Worm (Caenorhabditis elegans) whole organism, mixed stage, embryonic: Measurements from ENCODE around the gene T01E8.1.

Experiments
- M03D4.4 ChIP-seq: sonication (generic microtip); optimal IDR thresholded peaks from 2 replicates; lab custom pipeline; 2017; ENCODE audit warnings: mild to moderate bottlenecking, missing genetic modification characterization, missing compliant biosample characterization
- bed-3 ChIP-seq: fragments of 200-800 bp; sonication (Bioruptor generic); optimal IDR thresholded peaks from 3 replicates; lab custom pipeline; 2018; ENCODE audit warnings: mild to moderate bottlenecking, missing genetic modification characterization, moderate library complexity, missing compliant biosample characterization
- blmp-1 ChIP-seq: fragments of 150-350 bp; optimal IDR thresholded peaks from 2 replicates; lab custom pipeline; 2014; ENCODE audit warnings: missing biosample characterization, missing genetic modification characterization
- ceh-39 ChIP-seq: fragments of 150-350 bp; optimal IDR thresholded peaks from 2 replicates; lab custom pipeline; 2014; ENCODE audit warnings: missing biosample characterization, missing genetic modification characterization
- ceh-43 ChIP-seq: fragments of 200-800 bp; sonication (Bioruptor generic); optimal IDR thresholded peaks from 2 replicates; lab custom pipeline; 2018; ENCODE audit warnings: mild to moderate bottlenecking, missing genetic modification characterization, moderate library complexity, missing compliant biosample characterization
- ceh-83 ChIP-seq: fragments of 200-800 bp; sonication (Bioruptor generic); optimal IDR thresholded peaks from 2 replicates; lab custom pipeline; 2018; ENCODE audit warnings: mild to moderate bottlenecking, missing genetic modification characterization, missing compliant biosample characterization
- ces-1 ChIP-seq: fragments of 150-350 bp; optimal IDR thresholded peaks from 2 replicates; lab custom pipeline; 2014; ENCODE audit warnings: missing biosample characterization, missing genetic modification reagents, missing genetic modification characterization
- cnd-1 ChIP-seq: fragments of 200-800 bp; sonication (Bioruptor generic); optimal IDR thresholded peaks from 2 replicates; lab custom pipeline; 2018; ENCODE audit warnings: mild to moderate bottlenecking, missing genetic modification characterization, missing compliant biosample characterization
- drap-1 ChIP-seq: fragments of 200-800 bp; sonication (Bioruptor generic); optimal IDR thresholded peaks from 3 replicates; lab custom pipeline; 2018; ENCODE audit warnings: mild to moderate bottlenecking, missing genetic modification characterization, missing compliant biosample characterization
- elt-1 ChIP-seq: sonication (generic microtip); optimal IDR thresholded peaks from 2 replicates; lab custom pipeline; 2017; ENCODE audit warnings: missing genetic modification characterization, mild to moderate bottlenecking, missing compliant biosample characterization, antibody characterized with exemption, moderate library complexity, borderline replicate concordance; ENCODE audit not compliant: insufficient read depth
- elt-3 ChIP-seq: fragments of 150-350 bp; optimal IDR thresholded peaks from 2 replicates; lab custom pipeline; 2014; ENCODE audit warnings: missing biosample characterization, missing genetic modification characterization
- flh-1 ChIP-seq: fragments of 200-800 bp; sonication (Bioruptor generic); optimal IDR thresholded peaks from 2 replicates; lab custom pipeline; 2018; ENCODE audit warnings: mild to moderate bottlenecking, missing genetic modification characterization, moderate library complexity, missing compliant biosample characterization
- ham-2 ChIP-seq: fragments of 200-800 bp; sonication (Bioruptor generic); optimal IDR thresholded peaks from 2 replicates; lab custom pipeline; 2018; ENCODE audit warnings: mild to moderate bottlenecking, missing genetic modification characterization, missing compliant biosample characterization
- hlh-1 ChIP-seq: fragments of 150-350 bp; optimal IDR thresholded peaks from 2 replicates; lab custom pipeline; 2014; ENCODE audit warnings: missing biosample characterization, missing genetic modification reagents, missing genetic modification characterization
- lin-13 ChIP-seq: fragments of 150-350 bp; optimal IDR thresholded peaks from 2 replicates; lab custom pipeline; 2014; ENCODE audit warnings: missing biosample characterization, missing genetic modification characterization
- lin-32 ChIP-seq: fragments of 200-800 bp; sonication (Bioruptor generic); optimal IDR thresholded peaks from 2 replicates; lab custom pipeline; 2018; ENCODE audit warnings: mild to moderate bottlenecking, missing genetic modification characterization, missing compliant biosample characterization
- lsy-2 ChIP-seq: fragments of 150-350 bp; optimal IDR thresholded peaks from 2 replicates; lab custom pipeline; 2014; ENCODE audit warnings: missing biosample characterization, missing genetic modification characterization
- mab-5 ChIP-seq: fragments of 150-350 bp; optimal IDR thresholded peaks from 2 replicates; lab custom pipeline; 2014; ENCODE audit warnings: missing biosample characterization, missing genetic modification characterization
- mep-1 ChIP-seq: fragments of 150-350 bp; optimal IDR thresholded peaks from 2 replicates; lab custom pipeline; 2017; ENCODE audit warnings: missing biosample characterization, missing genetic modification reagents, missing genetic modification characterization, inconsistent platforms
- mls-2 ChIP-seq: sonication (generic microtip); optimal IDR thresholded peaks from 2 replicates; lab custom pipeline; 2016; ENCODE audit warnings: mild to moderate bottlenecking, missing genetic modification characterization, moderate library complexity, missing compliant biosample characterization
- nhr-12 ChIP-seq: fragments of 150-350 bp; optimal IDR thresholded peaks from 2 replicates; lab custom pipeline; 2014; ENCODE audit warnings: missing biosample characterization, missing genetic modification characterization
- nhr-237 ChIP-seq: fragments of 150-350 bp; optimal IDR thresholded peaks from 2 replicates; lab custom pipeline; 2014; ENCODE audit warnings: missing biosample characterization, missing genetic modification characterization
- nhr-28 ChIP-seq: fragments of 150-350 bp; optimal IDR thresholded peaks from 2 replicates; lab custom pipeline; 2014; ENCODE audit warnings: missing biosample characterization, missing genetic modification characterization
- nhr-76 ChIP-seq: sonication (generic microtip); optimal IDR thresholded peaks from 2 replicates; lab custom pipeline; 2017; ENCODE audit warnings: missing biosample characterization, missing genetic modification characterization
- pha-4 ChIP-seq: fragments of 150-350 bp; optimal IDR thresholded peaks from 2 replicates; lab custom pipeline; 2018; ENCODE audit warnings: missing biosample characterization, missing genetic modification reagents, missing genetic modification characterization
- sem-2 ChIP-seq: fragments of 200-800 bp; sonication (Bioruptor generic); optimal IDR thresholded peaks from 2 replicates; lab custom pipeline; 2018; ENCODE audit warnings: mild to moderate bottlenecking, missing genetic modification characterization, missing compliant biosample characterization
- sptf-1 ChIP-seq: sonication (generic microtip); optimal IDR thresholded peaks from 2 replicates; lab custom pipeline; 2017; ENCODE audit warnings: mild to moderate bottlenecking, missing genetic modification characterization, moderate library complexity, missing compliant biosample characterization
- tbx-8 ChIP-seq: fragments of 200-800 bp; sonication (Bioruptor generic); optimal IDR thresholded peaks from 2 replicates; lab custom pipeline; 2018; ENCODE audit warnings: mild to moderate bottlenecking, missing genetic modification characterization, moderate library complexity, missing compliant biosample characterization
- unc-120 ChIP-seq: sonication (generic microtip); optimal IDR thresholded peaks from 2 replicates; lab custom pipeline; 2017; ENCODE audit warnings: missing genetic modification characterization, missing compliant biosample characterization; ENCODE audit not compliant: poor library complexity, severe bottlenecking
- unc-39 ChIP-seq: fragments of 150-350 bp; optimal IDR thresholded peaks from 2 replicates; lab custom pipeline; 2014; ENCODE audit warnings: missing biosample characterization, missing genetic modification characterization
- unc-62 ChIP-seq: fragments of 150-350 bp; optimal IDR thresholded peaks from 2 replicates; lab custom pipeline; 2014; ENCODE audit warnings: missing biosample characterization, missing genetic modification reagents, missing genetic modification characterization
- zip-8 ChIP-seq: fragments of 150-350 bp; optimal IDR thresholded peaks from 2 replicates; lab custom pipeline; 2014; ENCODE audit warnings: missing biosample characterization, missing genetic modification characterization
- ztf-11 ChIP-seq: fragments of 150-350 bp; optimal IDR thresholded peaks from 2 replicates; lab custom pipeline; 2014; ENCODE audit warnings: missing biosample characterization, missing genetic modification characterization

Gene T01E8.1

DNA sequence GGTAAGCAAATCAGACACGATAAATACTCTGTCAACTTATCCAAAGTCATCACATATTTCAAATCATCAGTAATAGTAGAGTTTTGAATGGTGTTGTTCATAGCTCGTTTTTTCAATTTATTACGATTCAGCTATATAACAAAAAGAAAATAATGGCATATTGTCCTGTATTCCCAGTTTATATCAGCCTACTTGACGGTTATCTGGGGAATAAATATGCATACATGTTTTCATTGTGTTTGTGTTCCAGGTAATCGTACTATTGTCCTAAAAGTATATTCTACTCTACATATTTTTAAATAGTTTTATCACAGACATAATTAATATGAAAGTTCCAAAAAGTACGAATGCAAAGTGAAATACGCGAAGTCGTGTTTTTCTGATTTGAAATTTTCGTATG lies 18.7 kb upstream of the T01E8.1 start, which contains the start of gene srd-2:
Gene srd-2 (minus strand): TSS at position 101 of the 400 bp plus-strand sequence.
- TF ChIP-seq hlh-1 (tag; lab: Kevin White, UChicago): no peak
- no peak for TF ChIP-seq ceh-39
- no peak for TF ChIP-seq unc-39
- TF ChIP-seq unc-120 (tag; lab: Kevin White, UChicago): no peak
- no peak for TF ChIP-seq nhr-76 (tag; lab: Kevin White, UChicago)
- no peak for TF ChIP-seq mab-5
- TF ChIP-seq ceh-43 (GFP tag; lab: Kevin White, UChicago): no peak
- TF ChIP-seq elt-1 (tag; lab: Kevin White, UChicago): no peak
- no peak for TF ChIP-seq bed-3 (GFP tag; lab: Kevin White, UChicago)
- TF ChIP-seq nhr-28: no peak
- no peak for TF ChIP-seq mep-1
- TF ChIP-seq sem-2 (GFP tag; lab: Kevin White, UChicago): no peak
- no peak for TF ChIP-seq nhr-12 (tag; lab: Kevin White, UChicago)

ce11 chrII:10189369-10189768 lies 17.2 kb upstream of the T01E8.1 start, which contains the start of gene cdc-25.4:
cdc-25.4 (minus strand) TSS chrII:10189469.
- TF ChIP-seq nhr-28 (no peak), mep-1 (no peak), ces-1 (GFP tag; lab: Kevin White, UChicago) (no peak), unc-62 (GFP tag; lab: Kevin White, UChicago) (no peak), nhr-12 (tag; lab: Kevin White, UChicago) (no peak), M03D4.4 (tag; lab: Kevin White, UChicago) (no peak), sptf-1 (tag; lab: Kevin White, UChicago) (no peak), pha-4 (tag; lab: Kevin White, UChicago) (no peak), nhr-237 (tag; lab: Kevin White, UChicago) (no peak)

DNA sequence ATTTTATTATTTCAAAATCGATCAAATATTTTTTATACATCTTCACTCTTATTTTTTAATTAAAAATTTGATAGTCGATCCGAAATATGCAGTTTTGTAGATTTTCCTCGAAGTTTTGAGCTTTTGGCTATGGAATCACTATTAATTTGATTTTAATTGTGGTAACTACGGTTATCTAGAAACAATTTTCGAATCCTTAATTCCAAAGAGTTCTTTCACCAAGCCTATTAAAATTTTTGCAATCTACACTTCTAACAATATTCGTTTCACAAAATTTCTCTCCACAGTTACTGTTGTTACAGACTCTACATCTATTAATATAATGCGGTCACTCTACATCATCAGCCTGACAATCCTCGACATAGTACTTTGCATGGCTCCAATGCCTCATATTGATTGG lies 14.3 kb upstream of the T01E8.1 start, which contains the start of gene R05H5.7:
Gene R05H5.7 (plus strand): TSS at position 301 of the 400 bp plus-strand sequence.
- TF ChIP-seq lsy-2 (tag; lab: Kevin White, UChicago) (no peak), elt-1 (tag; lab: Kevin White, UChicago) (no peak), ceh-83 (no peak), unc-62 (GFP tag; lab: Kevin White, UChicago) (no peak), ceh-39 (no peak), lin-32 (no peak), nhr-237 (tag; lab: Kevin White, UChicago) (no peak), M03D4.4 (tag; lab: Kevin White, UChicago) (no peak), zip-8 (tag; lab: Kevin White, UChicago) (no peak), sem-2 (GFP tag; lab: Kevin White, UChicago) (no peak), lin-13 (tag; lab: Kevin White, UChicago) (no peak), unc-39 (no peak), ham-2 (no peak), hlh-1 (tag; lab: Kevin White, UChicago) (no peak), ceh-43 (GFP tag; lab: Kevin White, UChicago) (no peak), mls-2 (tag; lab: Kevin White, UChicago) (no peak)

DNA sequence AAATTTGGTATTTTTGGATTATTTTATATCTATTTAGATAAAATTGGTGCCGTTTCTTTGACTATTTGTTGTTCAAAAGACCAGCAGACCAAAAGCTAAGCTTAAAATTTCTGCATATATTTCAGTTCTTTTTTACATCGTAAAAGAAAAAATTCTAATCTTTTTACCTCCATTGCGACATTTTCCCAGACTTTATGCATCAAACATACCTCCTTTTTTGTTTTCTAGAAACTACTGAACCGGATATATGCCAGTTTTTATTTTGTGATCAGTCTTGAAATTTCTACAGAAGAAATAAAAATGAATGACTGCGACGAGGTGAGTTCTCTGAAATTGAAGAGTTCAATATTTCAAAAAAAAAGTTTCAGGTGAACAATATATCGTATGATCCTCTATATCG lies 11.9 kb upstream of the T01E8.1 start, which contains the start of gene srb-6:
Gene srb-6 (plus strand): TSS at position 301 of the 400 bp plus-strand sequence.
- TF ChIP-seq lin-32 (no peak), nhr-12 (tag; lab: Kevin White, UChicago) (no peak), drap-1 (no peak), ham-2 (no peak), elt-3 (tag; lab: Kevin White, UChicago) (no peak), hlh-1 (tag; lab: Kevin White, UChicago) (no peak), sem-2 (GFP tag; lab: Kevin White, UChicago) (no peak), unc-120 (tag; lab: Kevin White, UChicago) (no peak), lin-13 (tag; lab: Kevin White, UChicago) (no peak), elt-1 (tag; lab: Kevin White, UChicago) (no peak), blmp-1 (no peak), tbx-8 (GFP tag; lab: Kevin White, UChicago) (no peak), bed-3 (GFP tag; lab: Kevin White, UChicago) (no peak), flh-1 (GFP tag; lab: Kevin White, UChicago) (no peak), ceh-83 (no peak), pha-4 (tag; lab: Kevin White, UChicago) (no peak), cnd-1 (tag; lab: Kevin White, UChicago) (no peak), ztf-11 (tag; lab: Kevin White, UChicago) (no peak), nhr-76 (tag; lab: Kevin White, UChicago) (no peak)
